Fruit fly (Drosophila melanogaster) Kc167 (cell line): ENCODE data around the gene Srp19.

Source experiments
- h ChIP-seq: fragments of >200 bp; optimal IDR thresholded peaks from 3 replicates; lab custom pipeline; 2018; ENCODE audit warnings: missing external identifiers
- insv ChIP-seq: fragments of >200 bp; optimal IDR thresholded peaks from 3 replicates; lab custom pipeline; 2018; ENCODE audit warnings: missing external identifiers
- psq ChIP-seq: fragments of >200 bp; optimal IDR thresholded peaks from 2 replicates; lab custom pipeline; 2017; ENCODE audit warnings: missing external identifiers

DNA sequence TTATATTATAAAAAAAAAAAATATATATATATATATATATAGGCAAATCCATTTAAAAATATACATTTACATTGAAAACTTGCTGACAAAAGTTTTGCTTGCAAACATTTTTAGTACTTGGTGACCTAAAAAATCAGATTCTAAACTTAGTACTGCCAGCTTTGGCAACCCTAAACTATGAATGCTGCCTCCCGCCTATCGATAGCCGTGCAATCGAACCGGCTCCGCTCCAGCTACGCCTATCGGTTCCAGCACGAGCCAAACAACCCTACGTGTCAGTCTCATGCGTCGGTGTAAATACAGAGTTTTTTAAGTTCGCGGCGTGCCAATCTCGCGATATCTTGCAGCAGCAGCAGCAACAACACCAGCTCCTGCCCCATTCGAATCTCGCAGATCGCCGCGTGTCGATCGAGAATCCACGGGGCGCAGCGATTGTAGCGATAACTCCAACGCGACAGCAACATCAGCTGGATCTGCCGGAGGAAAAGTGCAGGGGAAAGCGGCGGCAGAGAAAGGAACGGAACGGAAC lies 12.6 kb upstream of the Srp19 start, which contains the start of gene Sec63:
- TF ChIP-seq psq (lab: Kevin White, UChicago) (no peak), h (lab: Kevin White, UChicago) (no peak), insv (lab: Kevin White, UChicago) (no peak)
